Worm (Caenorhabditis elegans): ENCODE data around the gene C18H9.1.

ce11 chrII:6665908-6666307 lies 33.0 kb upstream of the C18H9.1 start:
- TF ChIP-seq ces-1 (GFP tag; optimal IDR thresholded peaks at IDR 0.05), result no peak
- TF ChIP-seq unc-86 (tag; optimal IDR thresholded peaks at IDR 0.05), result no peak
- no peak for TF ChIP-seq egl-27 (tag; optimal IDR thresholded peaks at IDR 0.05)
- TF ChIP-seq grh-1 (GFP tag; IDR thresholded peaks at IDR 0.05), result no peak
- TF ChIP-seq unc-62 (GFP tag; optimal IDR thresholded peaks at IDR 0.05), result no peak
- no peak for TF ChIP-seq elt-3 (tag; optimal IDR thresholded peaks at IDR 0.05)
- TF ChIP-seq alr-1 (tag; optimal IDR thresholded peaks at IDR 0.05; ENCODE audit: borderline replicate concordance), result no peak
